Fruit fly (Drosophila melanogaster): Measurements from ENCODE around the gene Cyp305a1.

Cyp305a1 gene

dm6 chr3L:19792717-19793437 is 20.3 kb downstream of the Cyp305a1 start (continued):
- TF ChIP-seq ac (GFP tag; optimal IDR thresholded peaks at IDR 0.05) = no peak
- no peak for TF ChIP-seq zfh2 (GFP tag; optimal IDR thresholded peaks at IDR 0.05)
- TF ChIP-seq CG30403 (GFP tag; optimal IDR thresholded peaks at IDR 0.05) = no peak
- TF ChIP-seq CG17359 (tag; optimal IDR thresholded peaks at IDR 0.05) = no peak
- no peak for TF ChIP-seq klu (GFP tag; IDR thresholded peaks at IDR 0.05)
- TF ChIP-seq CG17802 (tag; optimal IDR thresholded peaks at IDR 0.05) = no peak
- no peak for TF ChIP-seq CG12236 (GFP tag; optimal IDR thresholded peaks at IDR 0.05)
- peak; percentile 12 for TF ChIP-seq CG15479 (GFP tag; optimal IDR thresholded peaks at IDR 0.05)
- peak in 1 of 2 experiments; percentile 15 for TF ChIP-seq Trl (optimal IDR thresholded peaks at IDR 0.05)
- no peak for TF ChIP-seq Trl (GFP tag; optimal IDR thresholded peaks at IDR 0.05)
- TF ChIP-seq Bgb (GFP tag; IDR thresholded peaks at IDR 0.05; ENCODE audit: partially characterized antibody) = no peak
- TF ChIP-seq Drgx (GFP tag; IDR thresholded peaks at IDR 0.05) = peak; percentile 61
- no peak for TF ChIP-seq ATbp (GFP tag; optimal IDR thresholded peaks at IDR 0.05)
- TF ChIP-seq CG31365 (tag; optimal IDR thresholded peaks at IDR 0.05) = no peak
- no peak for TF ChIP-seq tx (GFP tag; optimal IDR thresholded peaks at IDR 0.05)

- no peak for TF ChIP-seq Nf-YA (GFP tag; IDR thresholded peaks at IDR 0.05)
- TF ChIP-seq CG5245 (GFP tag; optimal IDR thresholded peaks at IDR 0.05) = no peak
- TF ChIP-seq CG13296 (GFP tag; optimal IDR thresholded peaks at IDR 0.05) = no peak
- no peak for TF ChIP-seq Dbx (GFP tag; IDR thresholded peaks at IDR 0.05)
- no peak for TF ChIP-seq cato (GFP tag; optimal IDR thresholded peaks at IDR 0.05; ENCODE audit: borderline replicate concordance)
- no peak for TF ChIP-seq MESR4 (GFP tag; optimal IDR thresholded peaks at IDR 0.05)
- TF ChIP-seq wor (GFP tag; IDR thresholded peaks at IDR 0.05) = no peak
- no peak for TF ChIP-seq pzg (GFP tag; optimal IDR thresholded peaks at IDR 0.05)
- no peak for TF ChIP-seq Poxn (GFP tag; IDR thresholded peaks at IDR 0.05)
- TF ChIP-seq CG17612 (GFP tag; IDR thresholded peaks at IDR 0.05) = no peak
- TF ChIP-seq CG12071 (GFP tag; optimal IDR thresholded peaks at IDR 0.05) = peak; percentile 41
- TF ChIP-seq CG16863 (GFP tag; optimal IDR thresholded peaks at IDR 0.05) = no peak
- TF ChIP-seq dati (GFP tag; IDR thresholded peaks at IDR 0.05) = no peak
- peak in 1 of 3 experiments; percentile 0 for TF ChIP-seq Stat92E (GFP tag; optimal IDR thresholded peaks at IDR 0.05)
- peak; percentile 29 for TF ChIP-seq cwo (GFP tag; optimal IDR thresholded peaks at IDR 0.05)
- TF ChIP-seq hkb (optimal IDR thresholded peaks at IDR 0.05) = no peak
- peak; percentile 45 for TF ChIP-seq hkb (GFP tag; IDR thresholded peaks at IDR 0.05)
- no peak for TF ChIP-seq eve (GFP tag; optimal IDR thresholded peaks at IDR 0.05)
- no peak for TF ChIP-seq TFAM (GFP tag; optimal IDR thresholded peaks at IDR 0.05)
- TF ChIP-seq exex (tag; optimal IDR thresholded peaks at IDR 0.05) = peak; percentile 68
- TF ChIP-seq CG10979 (tag; optimal IDR thresholded peaks at IDR 0.05) = no peak
- TF ChIP-seq chif (GFP tag; optimal IDR thresholded peaks at IDR 0.05) = no peak
- TF ChIP-seq CG34376 (GFP tag; optimal IDR thresholded peaks at IDR 0.05) = peak; percentile 98
- TF ChIP-seq CG5953 (GFP tag; IDR thresholded peaks at IDR 0.05) = no peak
- no peak for TF ChIP-seq CG14965 (GFP tag; optimal IDR thresholded peaks at IDR 0.05; ENCODE audit: borderline replicate concordance)
- TF ChIP-seq Dll (GFP tag; IDR thresholded peaks at IDR 0.05; ENCODE audit: partially characterized antibody) = peak; percentile 50; the same call in 2 of the 4 replicates
- TF ChIP-seq cad (GFP tag; optimal IDR thresholded peaks at IDR 0.05) = peak; percentile 53
- no peak for TF ChIP-seq CG18619 (GFP tag; optimal IDR thresholded peaks at IDR 0.05)
- TF ChIP-seq Sox102F (GFP tag; optimal IDR thresholded peaks at IDR 0.05) = no peak
- no peak for TF ChIP-seq shn (GFP tag; optimal IDR thresholded peaks at IDR 0.05)
- TF ChIP-seq CG7372 (GFP tag; IDR thresholded peaks at IDR 0.05) = no peak
- TF ChIP-seq kni (GFP tag; optimal IDR thresholded peaks at IDR 0.05) = peak; percentile 89
- no peak for TF ChIP-seq CG2129 (GFP tag; IDR thresholded peaks at IDR 0.05; ENCODE audit: partially characterized antibody)
- TF ChIP-seq zfh1 (GFP tag; IDR thresholded peaks at IDR 0.05) = peak; percentile 15; the same call in 1 of the 3 replicates
- TF ChIP-seq CG3281 (GFP tag; optimal IDR thresholded peaks at IDR 0.05) = peak; percentile 39
Measured at dm6 chr3L:19791688-19792073, 21.5 kb downstream of the Cyp305a1 start.
